Worm (Caenorhabditis elegans): Measurements from ENCODE around the gene tbx-9.
A peak's percentile ranks its signal among the peaks of the same experiment; 100 is the strongest.

tbx-9 gene

ce11 chrIII:10318062-10318609, 23.5 kb downstream of the tbx-9 start, which contains the start of the genes unc-50 and ostf-4:
unc-50 (minus strand) TSS chrIII:10318162.
ostf-4 (minus strand) TSS chrIII:10318559.
- TF ChIP-seq lin-39 (tag; optimal IDR thresholded peaks at IDR 0.05) (no peak), jun-1 (tag; optimal IDR thresholded peaks at IDR 0.05) (no peak), egl-5 (tag; optimal IDR thresholded peaks at IDR 0.05) (no peak), elt-2 (tag; optimal IDR thresholded peaks at IDR 0.05) (no peak), nhr-237 (tag; optimal IDR thresholded peaks at IDR 0.05) (no peak)

DNA sequence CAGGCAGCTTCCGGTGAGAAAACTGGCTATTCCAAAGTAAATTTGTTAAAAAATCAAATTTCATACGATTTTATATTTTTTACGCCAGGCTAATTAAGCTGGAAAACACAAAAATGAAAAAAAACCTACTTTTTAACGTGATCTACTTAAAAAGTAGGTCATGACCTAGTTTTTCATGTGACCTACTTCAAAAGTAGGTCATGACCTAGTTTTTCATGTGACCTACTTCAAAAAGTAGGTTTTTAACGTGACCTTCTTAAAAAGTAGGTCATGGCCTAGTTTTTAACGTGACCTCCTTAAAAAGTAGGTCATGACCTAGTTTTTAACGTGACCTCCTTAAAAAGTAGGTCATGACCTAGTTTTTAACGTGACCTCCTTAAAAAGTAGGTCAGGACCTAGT, 25.0 kb downstream of the tbx-9 start:
- TF ChIP-seq nhr-23 (tag; optimal IDR thresholded peaks at IDR 0.05) = peak; percentile 68

- TF ChIP-seq mdl-1 (tag; optimal IDR thresholded peaks at IDR 0.05) (no peak), fkh-2 (tag; optimal IDR thresholded peaks at IDR 0.05) (no peak), elt-2 (tag; optimal IDR thresholded peaks at IDR 0.05) (peak; percentile 70), nhr-67 (tag; optimal IDR thresholded peaks at IDR 0.05) (no peak), ceh-16 (tag; optimal IDR thresholded peaks at IDR 0.05) (no peak), nhr-28 (tag; optimal IDR thresholded peaks at IDR 0.05) (no peak), ztf-11 (tag; optimal IDR thresholded peaks at IDR 0.05) (no peak), pha-4 (tag; optimal IDR thresholded peaks at IDR 0.05) (peak; percentile 16), fos-1 (tag; optimal IDR thresholded peaks at IDR 0.05) (no peak), jun-1 (tag; optimal IDR thresholded peaks at IDR 0.05) (no peak), ceh-82 (tag; optimal IDR thresholded peaks at IDR 0.05) (no peak), ztf-4 (tag; optimal IDR thresholded peaks at IDR 0.05) (no peak)
These were observed 27.4 kb downstream of the tbx-9 start for ce11 chrIII:10314234-10314633.

ce11 chrIII:10311016-10311415, 30.6 kb downstream of the tbx-9 start, which contains the start of gene T07A5.7:
T07A5.7 (minus strand) TSS chrIII:10311116.
- TF ChIP-seq mdl-1 (tag; optimal IDR thresholded peaks at IDR 0.05) (no peak), jun-1 (tag; optimal IDR thresholded peaks at IDR 0.05) (no peak), mml-1 (tag; optimal IDR thresholded peaks at IDR 0.05) (no peak), nhr-67 (tag; optimal IDR thresholded peaks at IDR 0.05) (no peak), tbx-2 (tag; optimal IDR thresholded peaks at IDR 0.05) (no peak), egl-27 (tag; optimal IDR thresholded peaks at IDR 0.05) (no peak), ceh-9 (tag; optimal IDR thresholded peaks at IDR 0.05) (no peak), fkh-10 (GFP tag; optimal IDR thresholded peaks at IDR 0.05) (no peak)

DNA sequence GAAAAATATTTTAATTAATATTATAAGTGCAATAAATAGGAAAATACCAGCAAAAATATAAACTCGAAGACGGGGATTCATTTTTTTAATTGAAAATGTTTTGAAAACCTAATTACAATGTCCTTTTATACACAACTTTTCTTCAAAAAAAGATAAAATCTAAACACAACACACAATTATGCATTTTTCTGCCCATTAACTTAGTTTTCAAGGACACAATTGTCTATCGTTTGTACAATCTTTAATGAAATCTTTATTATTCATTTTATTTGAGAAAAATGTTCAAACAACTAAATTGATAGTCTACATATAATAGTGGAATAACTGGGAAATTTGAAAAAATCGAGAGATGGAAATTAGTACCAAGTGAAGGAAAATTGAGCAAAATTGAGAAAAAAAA, 35.6 kb downstream of the tbx-9 start, which contains the start of gene T07A5.1:
TSS of gene T07A5.1 (minus strand) at position 149 of the 400 bp plus-strand sequence.
- TF ChIP-seq nhr-25 (tag; optimal IDR thresholded peaks at IDR 0.05) (peak; percentile 53), mdl-1 (tag; optimal IDR thresholded peaks at IDR 0.05) (no peak), ZK546.5 (tag; optimal IDR thresholded peaks at IDR 0.05) (no peak), elt-1 (tag; optimal IDR thresholded peaks at IDR 0.05) (peak; percentile 80), fkh-10 (GFP tag; optimal IDR thresholded peaks at IDR 0.05) (no peak), elt-2 (tag; optimal IDR thresholded peaks at IDR 0.05) (no peak), ceh-9 (tag; optimal IDR thresholded peaks at IDR 0.05) (no peak), daf-12 (tag; optimal IDR thresholded peaks at IDR 0.05) (no peak), nhr-23 (tag; optimal IDR thresholded peaks at IDR 0.05) (no peak), ztf-4 (tag; optimal IDR thresholded peaks at IDR 0.05) (no peak), nhr-43 (tag; optimal IDR thresholded peaks at IDR 0.05; ENCODE audit: poor library complexity, severe bottlenecking) (no peak), egl-5 (tag; optimal IDR thresholded peaks at IDR 0.05) (no peak), lin-15B (tag; optimal IDR thresholded peaks at IDR 0.05) (no peak), nhr-11 (tag; optimal IDR thresholded peaks at IDR 0.05) (no peak), ama-1 (optimal IDR thresholded peaks at IDR 0.05) (no peak)

DNA sequence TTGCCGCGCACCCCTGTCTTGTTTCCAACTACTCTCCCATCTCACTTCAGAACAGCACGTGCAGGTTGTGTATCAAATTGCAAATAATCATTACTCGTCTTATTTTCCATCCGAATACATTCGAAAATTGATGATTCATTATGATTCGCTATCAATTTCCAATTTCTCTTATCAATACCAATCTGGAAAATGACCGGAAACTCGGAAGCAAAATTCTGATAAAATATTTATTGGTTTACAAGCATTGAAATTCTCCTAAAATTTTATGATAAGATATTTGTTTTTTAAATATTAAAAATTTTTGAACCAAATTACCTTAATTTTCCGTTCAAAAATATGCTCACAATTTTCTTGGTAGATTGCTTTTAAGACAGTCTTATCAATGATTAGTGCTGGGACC, 36.4 kb downstream of the tbx-9 start:
- TF ChIP-seq fkh-2 (tag; optimal IDR thresholded peaks at IDR 0.05) (no peak), lin-39 (tag; optimal IDR thresholded peaks at IDR 0.05) (no peak), lsy-12 (tag; optimal IDR thresholded peaks at IDR 0.05) (no peak), nhr-43 (tag; optimal IDR thresholded peaks at IDR 0.05; ENCODE audit: poor library complexity, severe bottlenecking) (no peak), ceh-9 (tag; optimal IDR thresholded peaks at IDR 0.05) (no peak), nhr-25 (tag; optimal IDR thresholded peaks at IDR 0.05) (no peak), elt-2 (tag; optimal IDR thresholded peaks at IDR 0.05) (peak; percentile 71), pqm-1 (tag; optimal IDR thresholded peaks at IDR 0.05) (peak; percentile 59), ztf-4 (tag; optimal IDR thresholded peaks at IDR 0.05) (no peak), mdl-1 (tag; optimal IDR thresholded peaks at IDR 0.05) (no peak), sea-2 (GFP tag; optimal IDR thresholded peaks at IDR 0.05) (no peak), unc-62 (GFP tag; optimal IDR thresholded peaks at IDR 0.05) (no peak), ZK546.5 (tag; optimal IDR thresholded peaks at IDR 0.05) (no peak), pha-4 (tag; optimal IDR thresholded peaks at IDR 0.05) (no peak), egl-27 (tag; optimal IDR thresholded peaks at IDR 0.05) (no peak), jun-1 (tag; optimal IDR thresholded peaks at IDR 0.05) (peak; percentile 24), ztf-11 (tag; optimal IDR thresholded peaks at IDR 0.05) (no peak), nhr-28 (tag; optimal IDR thresholded peaks at IDR 0.05) (no peak), elt-3 (tag; optimal IDR thresholded peaks at IDR 0.05) (no peak), tbx-2 (tag; optimal IDR thresholded peaks at IDR 0.05) (no peak), ceh-82 (tag; optimal IDR thresholded peaks at IDR 0.05) (no peak)
